Worm (Caenorhabditis elegans): ENCODE measurements around the gene cht-4.

cht-4 gene

DNA sequence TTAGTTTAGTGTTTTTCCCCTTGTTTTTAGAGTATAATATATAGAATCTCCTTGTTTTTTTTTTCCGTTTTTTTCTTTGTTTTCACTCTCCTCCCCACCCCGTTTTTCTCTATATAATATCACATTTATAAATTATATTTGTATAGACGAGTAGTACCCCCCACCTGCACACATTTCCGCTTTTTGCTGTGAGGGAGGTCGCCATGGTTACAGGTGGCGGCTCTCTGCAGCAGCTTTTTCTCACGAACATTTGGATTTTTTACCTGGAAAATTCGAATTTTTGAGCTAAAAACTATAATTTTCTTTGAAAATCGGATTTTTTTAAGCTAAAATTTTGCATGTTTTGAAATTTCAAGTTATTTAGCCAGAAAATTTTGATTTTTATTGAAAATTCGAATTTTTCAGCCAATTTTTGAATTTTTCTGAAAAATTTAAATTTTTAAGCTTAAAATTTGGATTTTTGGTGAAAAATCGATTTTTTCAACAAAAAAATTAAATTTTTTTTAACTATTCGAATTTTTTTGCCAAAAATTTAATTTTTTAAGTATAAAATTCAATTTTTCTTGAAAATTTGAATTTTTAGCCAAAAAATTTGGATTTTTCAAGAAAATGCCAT lies 31.5 kb downstream of the cht-4 start:
- TF ChIP-seq ztf-29 (GFP tag; IDR thresholded peaks at IDR 0.05), result no peak

DNA sequence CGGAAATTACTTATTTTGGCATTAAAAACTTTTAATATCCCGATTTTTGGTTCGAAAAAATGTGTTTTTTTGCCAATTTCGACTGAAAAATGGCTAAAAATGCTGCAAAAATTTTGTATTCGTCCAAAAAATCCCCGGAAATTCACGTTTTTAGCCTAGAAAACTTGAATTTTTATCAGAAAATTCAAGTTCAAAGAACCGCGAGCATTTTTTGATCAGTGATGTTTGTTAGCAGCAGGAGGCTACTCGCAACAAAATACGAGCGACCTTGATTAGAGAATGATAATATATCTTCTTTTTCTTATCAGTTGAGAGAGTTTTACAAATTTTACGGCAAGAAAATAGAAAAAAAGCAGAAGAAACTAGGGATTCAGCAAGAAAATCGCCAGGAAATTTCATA lies 35.0 kb downstream of the cht-4 start:
- no peak for TF ChIP-seq ref-1 (GFP tag; conservative IDR thresholded peaks at IDR 0.05)

DNA sequence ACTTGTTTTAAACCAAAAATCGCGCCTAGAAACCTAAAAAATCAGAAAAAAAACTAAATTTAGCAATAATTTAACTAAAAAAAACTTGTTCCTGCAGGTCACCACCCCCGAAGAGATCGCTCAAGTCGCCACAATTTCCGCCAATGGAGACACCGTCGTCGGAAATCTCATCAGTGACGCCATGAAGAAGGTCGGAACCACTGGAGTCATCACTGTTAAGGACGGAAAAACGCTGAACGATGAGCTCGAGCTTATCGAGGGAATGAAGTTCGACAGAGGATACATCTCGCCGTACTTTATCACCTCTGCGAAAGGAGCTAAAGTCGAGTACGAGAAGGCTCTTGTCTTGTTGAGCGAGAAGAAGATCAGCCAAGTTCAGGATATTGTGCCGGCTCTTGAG lies 36.0 kb downstream of the cht-4 start:
- TF ChIP-seq T22C8.4 (GFP tag; IDR thresholded peaks at IDR 0.05) (no peak), ztf-23 (GFP tag; IDR thresholded peaks at IDR 0.05) (no peak), tab-1 (GFP tag; IDR thresholded peaks at IDR 0.05) (no peak), klf-2 (GFP tag; conservative IDR thresholded peaks at IDR 0.05) (no peak), ref-1 (GFP tag; conservative IDR thresholded peaks at IDR 0.05) (no peak)

DNA sequence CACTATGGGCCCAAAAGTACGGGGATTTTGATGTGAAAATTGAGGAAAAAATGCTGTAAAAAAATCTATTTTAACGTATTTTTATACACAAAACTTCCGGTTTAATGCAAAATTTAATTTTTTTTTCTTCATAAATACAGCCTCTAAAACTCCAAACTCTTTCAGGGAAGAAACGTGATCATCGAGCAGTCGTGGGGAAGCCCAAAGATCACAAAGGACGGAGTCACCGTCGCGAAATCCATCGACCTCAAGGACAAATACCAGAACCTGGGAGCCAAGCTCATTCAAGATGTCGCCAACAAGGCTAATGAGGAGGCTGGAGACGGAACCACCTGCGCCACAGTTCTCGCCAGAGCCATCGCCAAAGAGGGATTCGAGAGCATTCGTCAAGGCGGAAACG lies 37.4 kb downstream of the cht-4 start:
- TF ChIP-seq tab-1 (GFP tag; IDR thresholded peaks at IDR 0.05), result no peak
- no peak for TF ChIP-seq med-1 (GFP tag; optimal IDR thresholded peaks at IDR 0.05; ENCODE audit: insufficient read depth)
- TF ChIP-seq ztf-29 (GFP tag; IDR thresholded peaks at IDR 0.05), result no peak

DNA sequence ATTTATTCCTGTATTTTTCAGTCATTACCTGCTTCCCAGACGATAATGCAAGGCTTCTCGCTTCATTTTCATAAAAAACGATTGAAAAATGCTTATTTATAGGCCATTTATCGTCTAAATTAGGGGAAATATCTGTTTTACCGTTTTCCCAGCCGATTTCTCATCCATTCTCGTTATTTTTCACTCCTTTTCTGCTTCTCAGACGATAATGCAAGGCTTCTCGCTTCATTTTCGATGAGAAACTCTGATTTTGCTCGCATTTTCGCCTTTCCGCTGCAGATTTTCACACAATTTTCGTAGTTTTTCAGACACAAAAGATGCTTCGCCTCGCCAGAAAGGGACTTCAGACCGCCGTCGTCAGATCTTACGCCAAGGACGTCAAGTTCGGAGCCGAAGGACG lies 37.8 kb downstream of the cht-4 start, which contains the start of gene hsp-60:
hsp-60 (plus strand) TSS at position 301 of the 400 bp plus-strand sequence.
- TF ChIP-seq flt-1 (GFP tag; IDR thresholded peaks at IDR 0.05) (no peak), T22C8.4 (GFP tag; IDR thresholded peaks at IDR 0.05) (no peak), ztf-29 (GFP tag; IDR thresholded peaks at IDR 0.05) (no peak), ztf-23 (GFP tag; IDR thresholded peaks at IDR 0.05) (no peak), klf-2 (GFP tag; conservative IDR thresholded peaks at IDR 0.05) (no peak), med-1 (GFP tag; optimal IDR thresholded peaks at IDR 0.05; ENCODE audit: insufficient read depth) (no peak), tab-1 (GFP tag; IDR thresholded peaks at IDR 0.05) (no peak), cog-1 (tag; optimal IDR thresholded peaks at IDR 0.05) (no peak), ref-1 (GFP tag; conservative IDR thresholded peaks at IDR 0.05) (no peak)

DNA sequence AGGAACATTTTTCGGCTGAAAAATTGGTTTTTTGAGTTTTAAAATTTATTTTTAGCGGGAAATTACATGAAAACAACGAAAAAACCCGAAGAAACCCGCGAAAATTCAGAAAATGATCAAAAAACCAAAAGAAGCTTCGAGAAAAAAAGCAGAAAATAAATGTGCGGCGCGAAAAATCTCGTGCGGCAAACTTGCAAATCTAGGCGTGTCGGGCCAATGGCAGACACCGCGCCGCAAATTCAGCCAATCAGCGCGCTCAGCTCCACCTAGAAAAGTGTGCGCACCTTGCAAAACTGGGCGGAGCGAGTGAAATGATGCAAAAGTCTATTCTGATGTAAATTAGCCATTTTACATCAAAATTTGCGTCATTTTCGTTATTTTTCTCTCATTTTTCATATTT lies 38.4 kb downstream of the cht-4 start, which contains the start of gene Y22D7AL.10:
Y22D7AL.10 (minus strand) TSS at position 15 of the 400 bp plus-strand sequence.
- TF ChIP-seq cog-1 (tag; optimal IDR thresholded peaks at IDR 0.05) (peak; percentile 90), flt-1 (GFP tag; IDR thresholded peaks at IDR 0.05) (peak; percentile 93), klf-2 (GFP tag; conservative IDR thresholded peaks at IDR 0.05) (peak; percentile 83), med-1 (GFP tag; optimal IDR thresholded peaks at IDR 0.05; ENCODE audit: insufficient read depth) (peak; percentile 90), ztf-23 (GFP tag; IDR thresholded peaks at IDR 0.05) (peak; percentile 89), ref-1 (GFP tag; conservative IDR thresholded peaks at IDR 0.05) (no peak), tab-1 (GFP tag; IDR thresholded peaks at IDR 0.05) (peak; percentile 90), T22C8.4 (GFP tag; IDR thresholded peaks at IDR 0.05) (peak; percentile 61), ztf-29 (GFP tag; IDR thresholded peaks at IDR 0.05) (peak; percentile 72)

DNA sequence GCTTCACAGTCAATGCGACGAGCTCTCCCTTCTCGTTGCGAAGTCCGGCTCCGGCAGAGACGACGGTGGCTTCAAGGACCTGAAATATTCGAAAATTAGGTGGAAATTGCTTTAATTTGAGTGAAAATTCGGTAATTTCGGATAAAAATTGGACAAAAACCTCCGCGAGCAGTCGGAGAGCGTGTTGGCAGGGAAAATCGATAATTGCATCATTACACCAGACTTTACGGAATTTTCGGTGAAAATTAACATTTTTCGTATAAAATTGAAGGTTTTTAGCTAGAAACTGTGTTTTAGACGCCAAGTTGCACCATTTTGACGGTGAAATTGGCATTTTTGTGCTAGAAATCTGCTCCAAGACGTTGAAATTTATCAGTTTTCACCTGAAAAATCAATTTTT lies 39.0 kb downstream of the cht-4 start:
- TF ChIP-seq klf-2 (GFP tag; conservative IDR thresholded peaks at IDR 0.05) (no peak), T22C8.4 (GFP tag; IDR thresholded peaks at IDR 0.05) (peak; percentile 52; the same call in 1 of the 2 replicates), med-1 (GFP tag; optimal IDR thresholded peaks at IDR 0.05; ENCODE audit: insufficient read depth) (no peak), flt-1 (GFP tag; IDR thresholded peaks at IDR 0.05) (no peak), tab-1 (GFP tag; IDR thresholded peaks at IDR 0.05) (no peak)

DNA sequence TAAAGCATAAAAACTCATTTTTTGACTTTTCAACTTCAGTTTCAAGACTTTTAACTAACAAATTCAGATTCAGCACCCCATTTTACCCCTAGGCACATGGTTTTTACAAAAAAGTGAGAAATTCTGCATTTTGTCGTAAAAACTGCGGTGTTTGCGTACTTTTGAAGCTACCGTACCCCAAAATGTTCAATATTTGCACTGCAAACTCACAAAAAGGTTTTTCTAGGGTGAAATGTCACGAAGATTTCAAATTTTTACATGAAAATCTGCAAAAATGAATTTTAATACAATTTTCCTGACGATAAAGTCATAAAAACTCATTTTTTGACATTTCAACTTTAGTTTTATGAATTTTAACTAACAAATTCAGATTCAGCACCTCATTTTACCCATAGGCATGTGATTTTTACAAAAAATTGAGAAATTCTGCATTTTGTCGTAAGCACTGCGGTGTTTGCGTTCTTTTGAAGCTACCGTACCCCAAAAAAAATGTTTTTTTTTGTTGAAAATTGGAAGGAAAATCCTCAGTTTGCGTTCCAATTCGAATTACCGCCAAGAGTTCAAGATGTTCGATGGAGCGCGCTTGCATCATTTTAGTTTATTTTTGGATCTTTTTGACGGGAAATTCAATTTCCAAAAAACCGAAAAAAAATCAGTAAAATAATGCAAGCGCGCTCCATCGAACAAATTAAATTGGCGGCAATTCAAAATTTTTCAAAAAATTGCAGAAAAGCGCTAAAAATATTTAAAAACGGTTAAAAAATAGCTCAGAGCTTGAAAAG lies 40.8 kb downstream of the cht-4 start:
- TF ChIP-seq flt-1 (GFP tag; IDR thresholded peaks at IDR 0.05), result no peak
- no peak for TF ChIP-seq ref-1 (GFP tag; conservative IDR thresholded peaks at IDR 0.05)
- TF ChIP-seq med-1 (GFP tag; optimal IDR thresholded peaks at IDR 0.05; ENCODE audit: insufficient read depth), result no peak
- TF ChIP-seq tab-1 (GFP tag; IDR thresholded peaks at IDR 0.05), result no peak
- TF ChIP-seq klf-2 (GFP tag; conservative IDR thresholded peaks at IDR 0.05), result no peak
- no peak for TF ChIP-seq T22C8.4 (GFP tag; IDR thresholded peaks at IDR 0.05)
- no peak for TF ChIP-seq ztf-29 (GFP tag; IDR thresholded peaks at IDR 0.05)
- TF ChIP-seq ztf-23 (GFP tag; IDR thresholded peaks at IDR 0.05), result no peak
- no peak for TF ChIP-seq cog-1 (tag; optimal IDR thresholded peaks at IDR 0.05)

DNA sequence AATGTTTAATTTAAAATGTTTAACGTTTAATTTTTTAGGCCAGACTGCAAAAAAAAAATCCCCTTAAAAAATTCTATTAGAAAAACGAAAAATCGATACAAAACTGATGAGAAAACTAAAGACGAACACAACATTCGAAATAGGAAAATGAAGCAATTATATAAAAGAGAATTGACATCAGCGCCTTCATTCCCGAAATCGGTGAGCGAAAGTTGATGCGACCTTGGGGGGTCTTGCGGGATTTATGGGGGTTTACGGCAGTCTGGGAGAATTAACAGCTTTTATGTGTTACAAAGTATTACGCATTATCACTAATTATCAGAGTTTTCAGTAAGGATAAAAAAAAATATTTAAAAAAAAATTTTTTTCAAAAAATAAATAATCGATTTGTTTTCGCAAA lies 42.9 kb downstream of the cht-4 start:
- no peak for TF ChIP-seq klf-2 (GFP tag; conservative IDR thresholded peaks at IDR 0.05)
- TF ChIP-seq ztf-29 (GFP tag; IDR thresholded peaks at IDR 0.05), result no peak
- TF ChIP-seq ref-1 (GFP tag; conservative IDR thresholded peaks at IDR 0.05), result no peak
- TF ChIP-seq flt-1 (GFP tag; IDR thresholded peaks at IDR 0.05), result no peak
- no peak for TF ChIP-seq cog-1 (tag; optimal IDR thresholded peaks at IDR 0.05)
- TF ChIP-seq ztf-23 (GFP tag; IDR thresholded peaks at IDR 0.05), result no peak
- TF ChIP-seq T22C8.4 (GFP tag; IDR thresholded peaks at IDR 0.05), result no peak
- no peak for TF ChIP-seq med-1 (GFP tag; optimal IDR thresholded peaks at IDR 0.05; ENCODE audit: insufficient read depth)
- no peak for TF ChIP-seq tab-1 (GFP tag; IDR thresholded peaks at IDR 0.05)

DNA sequence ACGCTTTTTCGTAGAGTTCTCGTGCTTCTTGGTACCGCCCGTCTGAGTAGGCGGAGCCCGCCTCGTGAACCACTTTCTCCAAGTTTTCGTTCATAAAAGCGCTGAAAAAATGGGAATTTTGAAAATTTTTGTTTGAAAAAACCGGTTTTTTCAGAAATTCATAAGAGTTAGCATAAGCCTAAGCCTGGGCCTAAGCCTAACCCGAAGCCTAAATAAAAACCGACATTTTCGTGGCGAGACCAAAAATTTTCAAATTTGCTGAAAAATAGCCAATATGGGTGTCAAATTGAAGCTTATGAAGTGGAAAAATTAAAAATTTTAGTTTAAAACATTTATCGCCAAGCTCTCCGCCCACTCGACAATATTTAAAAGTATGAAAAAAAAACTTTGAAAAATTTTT lies 43.3 kb downstream of the cht-4 start, which contains the start of gene Y22D7AL.9:
Y22D7AL.9 (minus strand) TSS at position 101 of the 400 bp plus-strand sequence.
- TF ChIP-seq flt-1 (GFP tag; IDR thresholded peaks at IDR 0.05) (no peak), ref-1 (GFP tag; conservative IDR thresholded peaks at IDR 0.05) (no peak), klf-2 (GFP tag; conservative IDR thresholded peaks at IDR 0.05) (no peak), cog-1 (tag; optimal IDR thresholded peaks at IDR 0.05) (no peak), med-1 (GFP tag; optimal IDR thresholded peaks at IDR 0.05; ENCODE audit: insufficient read depth) (no peak), ztf-29 (GFP tag; IDR thresholded peaks at IDR 0.05) (no peak)

Measured in whole organism, midembryonic.